Worm (Caenorhabditis elegans) whole organism, L1 larva: Measurements from ENCODE around the gene ptd-2.

Experiments used
- ama-1 ChIP-seq: fragments of 150-350 bp; optimal IDR thresholded peaks from 2 replicates; lab custom pipeline; 2014
- ceh-82 ChIP-seq, 3 experiments: fragments of 150-350 bp in 1 of 3; sonication (generic microtip) in 2 of 3; optimal IDR thresholded peaks; 2 replicates each; lab custom pipeline; 2014 to 2017; ENCODE audit warnings: missing biosample characterization in 3 of 3, missing genetic modification characterization in 3 of 3
- elt-2 ChIP-seq: sonication (generic microtip); optimal IDR thresholded peaks from 2 replicates; lab custom pipeline; 2016; ENCODE audit warnings: missing genetic modification characterization, mild to moderate bottlenecking, inconsistent platforms, missing compliant biosample characterization, missing genetic modification reagents
- elt-3 ChIP-seq, 6 experiments: fragments of 150-350 bp in 1 of 6; sonication (generic microtip); optimal IDR thresholded peaks; 2 replicates each; lab custom pipeline; 2017 to 2018; ENCODE audit warnings: missing biosample characterization in 6 of 6, missing genetic modification characterization in 6 of 6, inconsistent platforms in 1 of 6
- jun-1 ChIP-seq: fragments of 150-350 bp; optimal IDR thresholded peaks from 2 replicates; lab custom pipeline; 2014; ENCODE audit warnings: missing biosample characterization, missing genetic modification reagents, missing genetic modification characterization
- lin-15B ChIP-seq: fragments of 150-350 bp; sonication (generic microtip); optimal IDR thresholded peaks from 3 replicates; lab custom pipeline; 2014; ENCODE audit warnings: missing biosample characterization, missing genetic modification characterization
- nhr-11 ChIP-seq: fragments of 150-350 bp; optimal IDR thresholded peaks from 2 replicates; lab custom pipeline; 2014; ENCODE audit warnings: missing biosample characterization, missing genetic modification characterization
- nhr-76 ChIP-seq: sonication (generic microtip); optimal IDR thresholded peaks from 2 replicates; lab custom pipeline; 2017; ENCODE audit warnings: missing biosample characterization, missing genetic modification characterization
- nhr-90 ChIP-seq: sonication (generic microtip); optimal IDR thresholded peaks from 2 replicates; lab custom pipeline; 2016; ENCODE audit warnings: mild to moderate bottlenecking, missing genetic modification characterization, missing compliant biosample characterization; ENCODE audit not compliant: poor library complexity
- sptf-1 ChIP-seq: fragments of 150-350 bp; optimal IDR thresholded peaks from 2 replicates; lab custom pipeline; 2014; ENCODE audit warnings: missing biosample characterization, missing genetic modification characterization
- unc-130 ChIP-seq: fragments of 150-350 bp; optimal IDR thresholded peaks from 2 replicates; lab custom pipeline; 2017; ENCODE audit warnings: missing biosample characterization, missing genetic modification characterization, inconsistent platforms

- TF ChIP-seq nhr-76 (tag; lab: Kevin White, UChicago), result no peak
- TF ChIP-seq nhr-11 (tag; lab: Kevin White, UChicago), result no peak
- no peak for TF ChIP-seq elt-3 (tag; optimal IDR thresholded peaks at IDR 0.05; lab: Kevin White, UChicago)
- TF ChIP-seq unc-130 (tag; lab: Kevin White, UChicago), result no peak
- TF ChIP-seq nhr-90 (tag; lab: Kevin White, UChicago), result no peak
- TF ChIP-seq ama-1 (lab: Kevin White, UChicago), result no peak
- no peak for TF ChIP-seq elt-2 (tag; lab: Kevin White, UChicago)
- no peak for TF ChIP-seq lin-15B (tag; lab: Kevin White, UChicago)
- no peak for TF ChIP-seq ceh-82 (tag; optimal IDR thresholded peaks at IDR 0.05; lab: Kevin White, UChicago)
- no peak for TF ChIP-seq sptf-1 (tag; lab: Kevin White, UChicago)
- no peak for TF ChIP-seq jun-1 (tag; lab: Kevin White, UChicago)
Measured at ce11 chrV:9287460-9287859, 37.4 kb downstream of the ptd-2 start, which contains the start of gene lron-2.
